Worm (Caenorhabditis elegans): ENCODE results near the gene npr-41.

Gene npr-41

DNA sequence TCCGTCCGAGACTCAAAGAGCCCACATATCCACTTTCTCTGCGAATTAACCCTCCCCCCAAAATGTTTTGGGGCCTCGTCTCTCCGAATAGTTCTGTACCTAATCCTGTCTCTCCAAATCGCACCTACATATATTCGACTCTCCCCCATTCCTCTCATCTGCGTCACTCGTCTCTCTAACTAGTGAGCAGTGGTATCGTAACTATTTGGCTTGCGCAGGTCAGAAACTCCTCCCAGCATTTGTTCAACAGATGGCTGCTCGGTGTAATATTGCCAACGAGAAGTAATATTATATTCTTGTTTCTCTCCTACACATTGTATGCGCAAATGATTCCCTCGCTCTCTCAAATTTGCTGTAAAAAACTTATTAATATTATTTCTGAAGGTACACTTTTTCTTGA, 45.2 kb downstream of the npr-41 start, which contains the start of gene F54D5.24:
Gene F54D5.24 (plus strand): TSS at position 316 of the 400 bp plus-strand sequence.
- no peak for TF ChIP-seq dao-5 (tag; optimal IDR thresholded peaks at IDR 0.05)
- no peak for TF ChIP-seq W03F9.2 (tag; optimal IDR thresholded peaks at IDR 0.05)
- TF ChIP-seq him-1 (tag; optimal IDR thresholded peaks at IDR 0.05): no peak

DNA sequence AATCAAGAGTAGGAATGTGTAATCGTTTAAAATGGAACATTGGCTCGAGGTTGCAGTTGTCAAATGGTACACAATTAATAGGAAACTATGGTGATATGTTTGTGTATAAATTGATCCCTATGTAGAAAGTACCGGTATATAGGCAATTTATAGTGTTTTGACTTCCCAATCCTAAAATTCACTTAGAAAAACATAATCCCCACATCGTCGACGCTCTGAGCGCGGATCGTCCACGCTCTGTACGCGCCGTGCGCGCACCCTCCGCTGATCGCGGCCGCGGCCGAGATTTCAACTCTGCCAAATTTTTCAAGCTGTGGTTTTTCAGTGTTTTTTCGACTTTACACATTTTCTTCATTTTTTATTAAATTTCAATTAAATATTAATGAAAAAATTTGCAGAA, 45.9 kb downstream of the npr-41 start, which contains the start of gene F54D5.17:
Gene F54D5.17 (plus strand): TSS at position 301 of the 400 bp plus-strand sequence.
- TF ChIP-seq dao-5 (tag; optimal IDR thresholded peaks at IDR 0.05): no peak
- TF ChIP-seq him-1 (tag; optimal IDR thresholded peaks at IDR 0.05): no peak
- TF ChIP-seq W03F9.2 (tag; optimal IDR thresholded peaks at IDR 0.05): no peak
